Worm (Caenorhabditis elegans) whole organism, mixed stage, embryonic: ENCODE measurements around the gene fbxa-224.

Experiments
- M03D4.4 ChIP-seq: sonication (generic microtip); optimal IDR thresholded peaks from 2 replicates; lab custom pipeline; 2017; ENCODE audit warnings: mild to moderate bottlenecking, missing genetic modification characterization, missing compliant biosample characterization
- ces-1 ChIP-seq: fragments of 150-350 bp; optimal IDR thresholded peaks from 2 replicates; lab custom pipeline; 2014; ENCODE audit warnings: missing biosample characterization, missing genetic modification reagents, missing genetic modification characterization
- elt-3 ChIP-seq: fragments of 150-350 bp; optimal IDR thresholded peaks from 2 replicates; lab custom pipeline; 2014; ENCODE audit warnings: missing biosample characterization, missing genetic modification characterization
- ham-2 ChIP-seq: fragments of 200-800 bp; sonication (Bioruptor generic); optimal IDR thresholded peaks from 2 replicates; lab custom pipeline; 2018; ENCODE audit warnings: mild to moderate bottlenecking, missing genetic modification characterization, missing compliant biosample characterization
- lin-13 ChIP-seq: fragments of 150-350 bp; optimal IDR thresholded peaks from 2 replicates; lab custom pipeline; 2014; ENCODE audit warnings: missing biosample characterization, missing genetic modification characterization
- lsy-2 ChIP-seq: fragments of 150-350 bp; optimal IDR thresholded peaks from 2 replicates; lab custom pipeline; 2014; ENCODE audit warnings: missing biosample characterization, missing genetic modification characterization
- nhr-2 ChIP-seq: fragments of 150-350 bp; optimal IDR thresholded peaks from 2 replicates; lab custom pipeline; 2014; ENCODE audit warnings: missing biosample characterization, missing genetic modification characterization
- nhr-237 ChIP-seq: fragments of 150-350 bp; optimal IDR thresholded peaks from 2 replicates; lab custom pipeline; 2014; ENCODE audit warnings: missing biosample characterization, missing genetic modification characterization
- nhr-76 ChIP-seq: sonication (generic microtip); optimal IDR thresholded peaks from 2 replicates; lab custom pipeline; 2017; ENCODE audit warnings: missing biosample characterization, missing genetic modification characterization
- pha-4 ChIP-seq: fragments of 150-350 bp; optimal IDR thresholded peaks from 2 replicates; lab custom pipeline; 2018; ENCODE audit warnings: missing biosample characterization, missing genetic modification reagents, missing genetic modification characterization
- snpc-4 ChIP-seq: fragments of 150-350 bp; optimal IDR thresholded peaks from 2 replicates; lab custom pipeline; 2014; ENCODE audit warnings: missing biosample characterization, missing genetic modification characterization
- unc-62 ChIP-seq: fragments of 150-350 bp; optimal IDR thresholded peaks from 2 replicates; lab custom pipeline; 2014; ENCODE audit warnings: missing biosample characterization, missing genetic modification reagents, missing genetic modification characterization
- ztf-11 ChIP-seq: fragments of 150-350 bp; optimal IDR thresholded peaks from 2 replicates; lab custom pipeline; 2014; ENCODE audit warnings: missing biosample characterization, missing genetic modification characterization

DNA sequence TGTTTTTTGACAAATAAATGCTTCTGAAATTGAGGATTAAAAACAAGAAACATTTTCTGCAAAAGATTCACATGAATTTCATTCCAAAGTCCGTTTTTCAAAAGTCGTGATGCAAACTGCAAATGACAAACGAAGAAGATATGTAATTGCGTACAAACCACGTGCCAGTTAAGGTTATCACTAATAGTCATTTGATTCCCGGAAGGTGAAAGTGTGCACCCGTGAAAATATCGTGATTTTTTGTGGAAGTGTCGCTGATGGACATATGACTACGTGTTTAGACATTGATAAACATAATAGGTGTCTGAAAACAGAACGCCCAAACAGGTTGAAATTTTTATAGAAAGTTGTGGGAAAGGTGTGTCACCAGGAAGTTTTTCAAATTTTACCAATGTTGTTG, 19.7 kb downstream of the fbxa-224 start:
- TF ChIP-seq unc-62 (GFP tag; lab: Kevin White, UChicago) (no peak), snpc-4 (tag; lab: Kevin White, UChicago) (no peak), elt-3 (tag; lab: Kevin White, UChicago) (no peak), lsy-2 (tag; lab: Kevin White, UChicago) (no peak), ztf-11 (tag; lab: Kevin White, UChicago) (no peak), lin-13 (tag; lab: Kevin White, UChicago) (no peak), nhr-76 (no peak), ces-1 (no peak), pha-4 (tag; lab: Kevin White, UChicago) (no peak), nhr-2 (tag; lab: Kevin White, UChicago) (no peak), nhr-237 (tag; lab: Kevin White, UChicago) (no peak), M03D4.4 (no peak), ham-2 (GFP tag; lab: Kevin White, UChicago) (no peak)
